Worm (Caenorhabditis elegans) whole organism, mixed stage, embryonic: ENCODE results near the gene C25F9.6.

Experiments used
- M03D4.4 ChIP-seq: sonication (generic microtip); optimal IDR thresholded peaks from 2 replicates; lab custom pipeline; 2017; ENCODE audit warnings: mild to moderate bottlenecking, missing genetic modification characterization, missing compliant biosample characterization
- bed-3 ChIP-seq: fragments of 200-800 bp; sonication (Bioruptor generic); optimal IDR thresholded peaks from 3 replicates; lab custom pipeline; 2018; ENCODE audit warnings: mild to moderate bottlenecking, missing genetic modification characterization, moderate library complexity, missing compliant biosample characterization
- ceh-39 ChIP-seq: fragments of 150-350 bp; optimal IDR thresholded peaks from 2 replicates; lab custom pipeline; 2014; ENCODE audit warnings: missing biosample characterization, missing genetic modification characterization
- ceh-43 ChIP-seq: fragments of 200-800 bp; sonication (Bioruptor generic); optimal IDR thresholded peaks from 2 replicates; lab custom pipeline; 2018; ENCODE audit warnings: mild to moderate bottlenecking, missing genetic modification characterization, moderate library complexity, missing compliant biosample characterization
- ceh-83 ChIP-seq: fragments of 200-800 bp; sonication (Bioruptor generic); optimal IDR thresholded peaks from 2 replicates; lab custom pipeline; 2018; ENCODE audit warnings: mild to moderate bottlenecking, missing genetic modification characterization, missing compliant biosample characterization
- ces-1 ChIP-seq: fragments of 150-350 bp; optimal IDR thresholded peaks from 2 replicates; lab custom pipeline; 2014; ENCODE audit warnings: missing biosample characterization, missing genetic modification reagents, missing genetic modification characterization
- cnd-1 ChIP-seq: fragments of 200-800 bp; sonication (Bioruptor generic); optimal IDR thresholded peaks from 2 replicates; lab custom pipeline; 2018; ENCODE audit warnings: mild to moderate bottlenecking, missing genetic modification characterization, missing compliant biosample characterization
- drap-1 ChIP-seq: fragments of 200-800 bp; sonication (Bioruptor generic); optimal IDR thresholded peaks from 3 replicates; lab custom pipeline; 2018; ENCODE audit warnings: mild to moderate bottlenecking, missing genetic modification characterization, missing compliant biosample characterization
- elt-1 ChIP-seq: sonication (generic microtip); optimal IDR thresholded peaks from 2 replicates; lab custom pipeline; 2017; ENCODE audit warnings: missing genetic modification characterization, mild to moderate bottlenecking, missing compliant biosample characterization, antibody characterized with exemption, moderate library complexity, borderline replicate concordance; ENCODE audit not compliant: insufficient read depth
- elt-3 ChIP-seq: fragments of 150-350 bp; optimal IDR thresholded peaks from 2 replicates; lab custom pipeline; 2014; ENCODE audit warnings: missing biosample characterization, missing genetic modification characterization
- flh-1 ChIP-seq: fragments of 200-800 bp; sonication (Bioruptor generic); optimal IDR thresholded peaks from 2 replicates; lab custom pipeline; 2018; ENCODE audit warnings: mild to moderate bottlenecking, missing genetic modification characterization, moderate library complexity, missing compliant biosample characterization
- ham-2 ChIP-seq: fragments of 200-800 bp; sonication (Bioruptor generic); optimal IDR thresholded peaks from 2 replicates; lab custom pipeline; 2018; ENCODE audit warnings: mild to moderate bottlenecking, missing genetic modification characterization, missing compliant biosample characterization
- hlh-1 ChIP-seq: fragments of 150-350 bp; optimal IDR thresholded peaks from 2 replicates; lab custom pipeline; 2014; ENCODE audit warnings: missing biosample characterization, missing genetic modification reagents, missing genetic modification characterization
- lin-13 ChIP-seq: fragments of 150-350 bp; optimal IDR thresholded peaks from 2 replicates; lab custom pipeline; 2014; ENCODE audit warnings: missing biosample characterization, missing genetic modification characterization
- lin-32 ChIP-seq: fragments of 200-800 bp; sonication (Bioruptor generic); optimal IDR thresholded peaks from 2 replicates; lab custom pipeline; 2018; ENCODE audit warnings: mild to moderate bottlenecking, missing genetic modification characterization, missing compliant biosample characterization
- lsy-2 ChIP-seq: fragments of 150-350 bp; optimal IDR thresholded peaks from 2 replicates; lab custom pipeline; 2014; ENCODE audit warnings: missing biosample characterization, missing genetic modification characterization
- mab-5 ChIP-seq: fragments of 150-350 bp; optimal IDR thresholded peaks from 2 replicates; lab custom pipeline; 2014; ENCODE audit warnings: missing biosample characterization, missing genetic modification characterization
- mep-1 ChIP-seq: fragments of 150-350 bp; optimal IDR thresholded peaks from 2 replicates; lab custom pipeline; 2017; ENCODE audit warnings: missing biosample characterization, missing genetic modification reagents, missing genetic modification characterization, inconsistent platforms
- mls-2 ChIP-seq: sonication (generic microtip); optimal IDR thresholded peaks from 2 replicates; lab custom pipeline; 2016; ENCODE audit warnings: mild to moderate bottlenecking, missing genetic modification characterization, moderate library complexity, missing compliant biosample characterization
- nhr-12 ChIP-seq: fragments of 150-350 bp; optimal IDR thresholded peaks from 2 replicates; lab custom pipeline; 2014; ENCODE audit warnings: missing biosample characterization, missing genetic modification characterization
- nhr-76 ChIP-seq: sonication (generic microtip); optimal IDR thresholded peaks from 2 replicates; lab custom pipeline; 2017; ENCODE audit warnings: missing biosample characterization, missing genetic modification characterization
- pha-4 ChIP-seq: fragments of 150-350 bp; optimal IDR thresholded peaks from 2 replicates; lab custom pipeline; 2018; ENCODE audit warnings: missing biosample characterization, missing genetic modification reagents, missing genetic modification characterization
- sem-2 ChIP-seq: fragments of 200-800 bp; sonication (Bioruptor generic); optimal IDR thresholded peaks from 2 replicates; lab custom pipeline; 2018; ENCODE audit warnings: mild to moderate bottlenecking, missing genetic modification characterization, missing compliant biosample characterization
- snpc-4 ChIP-seq: fragments of 150-350 bp; optimal IDR thresholded peaks from 2 replicates; lab custom pipeline; 2014; ENCODE audit warnings: missing biosample characterization, missing genetic modification characterization
- sptf-1 ChIP-seq: sonication (generic microtip); optimal IDR thresholded peaks from 2 replicates; lab custom pipeline; 2017; ENCODE audit warnings: mild to moderate bottlenecking, missing genetic modification characterization, moderate library complexity, missing compliant biosample characterization
- tbx-8 ChIP-seq: fragments of 200-800 bp; sonication (Bioruptor generic); optimal IDR thresholded peaks from 2 replicates; lab custom pipeline; 2018; ENCODE audit warnings: mild to moderate bottlenecking, missing genetic modification characterization, moderate library complexity, missing compliant biosample characterization
- unc-120 ChIP-seq: sonication (generic microtip); optimal IDR thresholded peaks from 2 replicates; lab custom pipeline; 2017; ENCODE audit warnings: missing genetic modification characterization, missing compliant biosample characterization; ENCODE audit not compliant: poor library complexity, severe bottlenecking
- unc-39 ChIP-seq: fragments of 150-350 bp; optimal IDR thresholded peaks from 2 replicates; lab custom pipeline; 2014; ENCODE audit warnings: missing biosample characterization, missing genetic modification characterization
- zip-8 ChIP-seq: fragments of 150-350 bp; optimal IDR thresholded peaks from 2 replicates; lab custom pipeline; 2014; ENCODE audit warnings: missing biosample characterization, missing genetic modification characterization

Gene C25F9.6

ce11 chrV:19380968-19381367 is 24.2 kb downstream of the C25F9.6 start, which contains the start of gene srw-84:
Gene srw-84, plus strand, starts transcription at chrV:19381268.
- TF ChIP-seq unc-120 (tag; lab: Kevin White, UChicago) (no peak), hlh-1 (tag; lab: Kevin White, UChicago) (no peak), snpc-4 (tag; lab: Kevin White, UChicago) (no peak), sem-2 (GFP tag; lab: Kevin White, UChicago) (no peak), elt-3 (tag; lab: Kevin White, UChicago) (no peak), M03D4.4 (tag; lab: Kevin White, UChicago) (no peak), cnd-1 (tag; lab: Kevin White, UChicago) (no peak), mls-2 (no peak), elt-1 (tag; lab: Kevin White, UChicago) (no peak), ceh-83 (GFP tag; lab: Kevin White, UChicago) (no peak), lin-13 (tag; lab: Kevin White, UChicago) (no peak), nhr-76 (tag; lab: Kevin White, UChicago) (no peak), tbx-8 (GFP tag; lab: Kevin White, UChicago) (no peak), zip-8 (no peak), mep-1 (no peak), lin-32 (GFP tag; lab: Kevin White, UChicago) (no peak), flh-1 (GFP tag; lab: Kevin White, UChicago) (no peak), pha-4 (tag; lab: Kevin White, UChicago) (no peak), mab-5 (tag; lab: Kevin White, UChicago) (no peak), unc-39 (tag; lab: Kevin White, UChicago) (no peak)

- TF ChIP-seq elt-3 (tag; lab: Kevin White, UChicago) (no peak), ham-2 (no peak), bed-3 (GFP tag; lab: Kevin White, UChicago) (no peak), ceh-43 (GFP tag; lab: Kevin White, UChicago) (no peak), hlh-1 (tag; lab: Kevin White, UChicago) (no peak), nhr-12 (tag; lab: Kevin White, UChicago) (no peak), nhr-76 (tag; lab: Kevin White, UChicago) (no peak)
- TF ChIP-seq, all 35 proteins: peak for 0
These were observed 28.1 kb downstream of the C25F9.6 start, which contains the start of gene nceh-1 for ce11 chrV:19377014-19377494. Gene nceh-1, plus strand, starts transcription at chrV:19377444.

- peak; percentile 59 for TF ChIP-seq drap-1 (GFP tag; lab: Kevin White, UChicago)
- no peak for TF ChIP-seq ceh-39 (tag; lab: Kevin White, UChicago)
- TF ChIP-seq M03D4.4 (tag; lab: Kevin White, UChicago): no peak
- TF ChIP-seq flh-1 (GFP tag; lab: Kevin White, UChicago): no peak
- TF ChIP-seq lsy-2 (tag; lab: Kevin White, UChicago): no peak
- peak; percentile 13 for TF ChIP-seq sptf-1 (tag; lab: Kevin White, UChicago)
These were observed 33.3 kb downstream of the C25F9.6 start for ce11 chrV:19371777-19372176.

ce11 chrV:19371253-19371652 is 33.9 kb downstream of the C25F9.6 start, which contains the start of gene Y43F8A.2:
Gene Y43F8A.2, plus strand, starts transcription at chrV:19371553.
- no peak for TF ChIP-seq ceh-83 (GFP tag; lab: Kevin White, UChicago)
- no peak for TF ChIP-seq ces-1 (GFP tag; lab: Kevin White, UChicago)
- no peak for TF ChIP-seq unc-39 (tag; lab: Kevin White, UChicago)
- no peak for TF ChIP-seq mab-5 (tag; lab: Kevin White, UChicago)
- no peak for TF ChIP-seq lin-13 (tag; lab: Kevin White, UChicago)
- no peak for TF ChIP-seq sptf-1 (tag; lab: Kevin White, UChicago)
- TF ChIP-seq mls-2: no peak
- no peak for TF ChIP-seq ceh-43 (GFP tag; lab: Kevin White, UChicago)
- TF ChIP-seq cnd-1 (tag; lab: Kevin White, UChicago): no peak
- TF ChIP-seq bed-3 (GFP tag; lab: Kevin White, UChicago): no peak
- TF ChIP-seq pha-4 (tag; lab: Kevin White, UChicago): no peak
- no peak for TF ChIP-seq elt-3 (tag; lab: Kevin White, UChicago)
- no peak for TF ChIP-seq tbx-8 (GFP tag; lab: Kevin White, UChicago)
- TF ChIP-seq lsy-2 (tag; lab: Kevin White, UChicago): no peak
- no peak for TF ChIP-seq sem-2 (GFP tag; lab: Kevin White, UChicago)
- TF ChIP-seq elt-1 (tag; lab: Kevin White, UChicago): no peak
